Worm (Caenorhabditis elegans) whole organism, L3 larva: ENCODE data around the gene acr-9.

ENCODE experiments used
- egl-27 ChIP-seq: sonication (generic microtip); optimal IDR thresholded peaks from 4 replicates; lab custom pipeline; 2017; ENCODE audit warnings: missing biosample characterization, missing genetic modification reagents, missing genetic modification characterization
- elt-2 ChIP-seq: sonication (generic microtip); optimal IDR thresholded peaks from 2 replicates; lab custom pipeline; 2016; ENCODE audit warnings: missing genetic modification reagents, mild to moderate bottlenecking, missing genetic modification characterization, missing compliant biosample characterization
- elt-3 ChIP-seq, 3 experiments: fragments of 150-350 bp in 1 of 3; sonication (generic microtip) in 2 of 3; optimal IDR thresholded peaks; 2 replicates in 2 of 3; 4 replicates in 1 of 3; lab custom pipeline; 2014 to 2017; ENCODE audit warnings: missing biosample characterization in 3 of 3, missing genetic modification characterization in 3 of 3
- mdl-1 ChIP-seq: fragments of 150-350 bp; optimal IDR thresholded peaks from 2 replicates; lab custom pipeline; 2014; ENCODE audit warnings: missing biosample characterization, missing genetic modification characterization
- nhr-11 ChIP-seq: fragments of 150-350 bp; optimal IDR thresholded peaks from 2 replicates; lab custom pipeline; 2014; ENCODE audit warnings: missing biosample characterization, missing genetic modification characterization
- nhr-77 ChIP-seq: fragments of 150-350 bp; optimal IDR thresholded peaks from 2 replicates; lab custom pipeline; 2014; ENCODE audit warnings: missing biosample characterization, missing genetic modification characterization

ce11 chrX:13644884-13645283 lies 1.8 kb downstream of the acr-9 start:
- TF ChIP-seq nhr-77 (tag; lab: Kevin White, UChicago), result no peak
- no peak for TF ChIP-seq elt-3 (tag; optimal IDR thresholded peaks at IDR 0.05; lab: Kevin White, UChicago)
- TF ChIP-seq egl-27 (tag; lab: Kevin White, UChicago), result no peak
- no peak for TF ChIP-seq nhr-11 (tag; lab: Kevin White, UChicago)
- no peak for TF ChIP-seq elt-2 (tag; lab: Kevin White, UChicago)
- TF ChIP-seq mdl-1 (tag; lab: Kevin White, UChicago), result no peak
